Worm (Caenorhabditis elegans) whole organism, midembryonic: ENCODE results near the gene F17C8.3.

Experiments
- T22C8.4 ChIP-seq: fragments of 200-800 bp; sonication (Bioruptor generic); IDR thresholded peaks from 2 replicates; pipeline ENCODE4 v1.3.6; 2022; ENCODE audit warnings: missing genetic modification characterization, missing compliant biosample characterization
- cog-1 ChIP-seq: sonication (generic microtip); optimal IDR thresholded peaks from 2 replicates; lab custom pipeline; 2016; ENCODE audit warnings: missing genetic modification characterization, missing compliant biosample characterization
- flt-1 ChIP-seq: fragments of 200-800 bp; sonication (Bioruptor generic); IDR thresholded peaks from 2 replicates; pipeline ENCODE4 v1.3.6; 2022; ENCODE audit warnings: missing genetic modification characterization, missing compliant biosample characterization
- klf-2 ChIP-seq: fragments of 200-800 bp; sonication (Bioruptor generic); conservative IDR thresholded peaks from 2 replicates; pipeline ENCODE4 v1.3.6; 2022; ENCODE audit warnings: missing genetic modification reagents, missing genetic modification characterization, missing compliant biosample characterization
- med-1 ChIP-seq: sonication (generic microtip); optimal IDR thresholded peaks from 2 replicates; lab custom pipeline; 2017; ENCODE audit warnings: missing genetic modification characterization, mild to moderate bottlenecking, missing compliant biosample characterization, antibody characterized with exemption, missing genetic modification reagents; ENCODE audit not compliant: insufficient read depth
- ref-1 ChIP-seq: fragments of 200-800 bp; sonication (Bioruptor generic); conservative IDR thresholded peaks from 2 replicates; pipeline ENCODE4 v1.3.6; 2022; ENCODE audit warnings: missing genetic modification reagents, missing genetic modification characterization, missing compliant biosample characterization
- tab-1 ChIP-seq: fragments of 200-800 bp; sonication (Bioruptor generic); IDR thresholded peaks from 2 replicates; pipeline ENCODE4 v1.3.6; 2022; ENCODE audit warnings: missing genetic modification characterization, missing compliant biosample characterization
- ztf-23 ChIP-seq: fragments of 200-800 bp; sonication (Bioruptor generic); IDR thresholded peaks from 2 replicates; pipeline ENCODE4 v1.3.6; 2022; ENCODE audit warnings: missing genetic modification reagents, missing genetic modification characterization, missing compliant biosample characterization
- ztf-29 ChIP-seq: fragments of 200-800 bp; sonication (Bioruptor generic); IDR thresholded peaks from 2 replicates; pipeline ENCODE4 v1.3.6; 2022; ENCODE audit warnings: missing genetic modification reagents, missing genetic modification characterization, missing compliant biosample characterization

DNA sequence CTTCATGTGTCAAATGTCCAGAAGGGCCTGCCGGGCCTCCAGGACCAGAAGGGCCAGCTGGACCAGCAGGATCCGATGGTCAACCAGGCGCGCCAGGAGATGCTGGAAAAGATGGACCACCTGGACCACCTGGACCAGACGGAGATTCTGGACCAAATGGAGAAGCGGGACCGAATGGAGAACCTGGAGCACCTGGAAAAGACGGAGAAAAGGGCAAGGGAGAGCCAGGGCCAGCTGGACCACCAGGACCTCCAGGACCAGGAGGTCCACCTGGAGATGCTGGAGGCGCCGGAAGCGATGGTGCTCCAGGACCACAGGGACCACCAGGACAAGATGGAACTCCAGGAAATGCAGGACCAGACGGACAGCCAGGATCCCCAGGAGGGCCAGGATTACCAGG is 16.9 kb downstream of the F17C8.3 start:
- TF ChIP-seq flt-1 (no peak), ztf-29 (GFP tag; lab: Robert Waterston, UW) (no peak), klf-2 (GFP tag; lab: Robert Waterston, UW) (0 out of 2 replicates have a peak, but pooled peaks have one; percentile 5), T22C8.4 (no peak), cog-1 (tag; lab: Kevin White, UChicago) (no peak), med-1 (GFP tag; lab: Kevin White, UChicago) (no peak), tab-1 (GFP tag; lab: Robert Waterston, UW) (no peak), ref-1 (GFP tag; lab: Robert Waterston, UW) (no peak), ztf-23 (GFP tag; lab: Robert Waterston, UW) (no peak)
